Fruit fly (Drosophila melanogaster): ENCODE measurements around the gene CG45101.
A peak's percentile ranks its signal among the peaks of the same experiment; 100 is the strongest.

Gene CG45101

DNA sequence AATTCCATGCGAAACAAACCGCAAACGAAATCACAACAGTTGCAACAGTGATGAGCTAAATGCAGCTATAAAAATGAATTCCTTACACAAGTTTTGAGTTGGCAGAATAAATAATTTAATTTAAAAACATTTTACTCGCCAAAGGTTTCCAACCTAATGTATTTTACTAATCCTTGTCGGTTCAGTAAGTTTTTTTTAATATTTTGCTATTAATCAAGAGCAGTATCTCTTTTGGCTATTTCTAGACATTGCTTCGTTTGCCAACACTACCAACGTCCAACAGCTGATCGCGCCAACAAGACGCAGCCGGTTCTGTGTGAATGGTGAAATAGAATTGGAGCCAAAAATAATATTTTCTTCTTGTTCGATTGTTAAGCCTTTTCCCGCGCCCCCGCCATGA is at the start of gene CG45101, which contains the start of the genes CG32075 and SuUR (continued):
- peak; percentile 73 for TF ChIP-seq CG11902 (GFP tag; optimal IDR thresholded peaks at IDR 0.05)
- peak; percentile 75 for TF ChIP-seq CG15336 (GFP tag; IDR thresholded peaks at IDR 0.05)
- no peak for TF ChIP-seq CG9139 (GFP tag; optimal IDR thresholded peaks at IDR 0.05)
- peak; percentile 60; the same call in 2 of the 3 replicates for TF ChIP-seq CG8119 (GFP tag; IDR thresholded peaks at IDR 0.05)
- TF ChIP-seq CG11762 (GFP tag; optimal IDR thresholded peaks at IDR 0.05; ENCODE audit: insufficient read depth) = peak; percentile 66
- TF ChIP-seq net (GFP tag; optimal IDR thresholded peaks at IDR 0.05) = peak; percentile 73
- TF ChIP-seq Gug (GFP tag; IDR thresholded peaks at IDR 0.05) = peak; percentile 79
- TF ChIP-seq CG6792 (GFP tag; optimal IDR thresholded peaks at IDR 0.05) = peak; percentile 80

DNA sequence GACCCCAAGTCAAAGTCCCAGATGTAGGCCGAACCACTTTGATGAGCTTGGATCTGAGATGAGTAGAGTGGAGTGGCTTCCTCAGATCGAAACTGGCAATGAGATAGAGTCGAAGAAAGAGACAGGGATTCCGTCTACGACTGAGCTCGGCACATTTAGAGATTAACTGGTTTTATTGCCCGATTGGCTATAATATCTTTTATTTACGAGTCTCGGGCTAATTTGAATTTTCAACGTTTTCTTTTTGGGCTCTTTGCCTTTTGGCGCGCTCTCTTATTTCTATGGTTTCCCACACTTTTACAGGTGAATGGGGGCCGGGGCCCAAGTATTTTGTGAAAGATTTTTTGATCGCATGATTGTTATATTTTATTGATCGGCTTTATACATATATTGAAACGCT is 49.6 kb upstream of the CG45101 start:
- TF ChIP-seq CG9139 (GFP tag; optimal IDR thresholded peaks at IDR 0.05) = no peak
- TF ChIP-seq Eip75B (GFP tag; optimal IDR thresholded peaks at IDR 0.05) = no peak
- no peak for TF ChIP-seq vri (GFP tag; optimal IDR thresholded peaks at IDR 0.05)
- no peak for TF ChIP-seq CG7368 (GFP tag; optimal IDR thresholded peaks at IDR 0.05)
- TF ChIP-seq net (GFP tag; optimal IDR thresholded peaks at IDR 0.05) = no peak
- TF ChIP-seq CG10669 (GFP tag; optimal IDR thresholded peaks at IDR 0.05) = no peak
- no peak for TF ChIP-seq Eip93F (GFP tag; optimal IDR thresholded peaks at IDR 0.05)

DNA sequence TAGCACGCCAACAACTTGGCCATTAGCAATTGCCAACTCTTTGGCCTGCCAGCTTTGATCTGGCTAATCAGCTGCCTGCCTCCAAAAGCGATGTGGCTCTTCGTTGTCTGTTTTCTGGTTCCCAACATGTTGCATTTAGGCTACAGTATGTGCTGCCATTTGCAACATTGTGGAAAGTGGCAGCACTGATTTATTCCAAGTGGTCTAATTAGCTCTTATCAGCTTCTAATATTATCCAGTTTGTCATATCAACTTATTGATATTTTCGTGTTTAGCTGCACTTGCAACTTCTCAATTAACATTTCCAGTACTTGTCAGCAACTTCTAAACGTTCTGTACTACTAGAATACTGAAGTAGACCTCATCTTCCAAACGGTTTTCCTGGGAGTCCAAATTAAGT is 44.7 kb upstream of the CG45101 start:
- TF ChIP-seq Eip78C (GFP tag) (no peak), lz (GFP tag; optimal IDR thresholded peaks at IDR 0.05) (no peak), CG15336 (GFP tag; IDR thresholded peaks at IDR 0.05) (no peak), CG16779 (tag; optimal IDR thresholded peaks at IDR 0.05) (no peak), CG10669 (GFP tag; optimal IDR thresholded peaks at IDR 0.05) (no peak), fd85E (GFP tag; optimal IDR thresholded peaks at IDR 0.05) (no peak), CG32006 (GFP tag; optimal IDR thresholded peaks at IDR 0.05) (no peak), net (GFP tag; optimal IDR thresholded peaks at IDR 0.05) (no peak), CG6808 (GFP tag; optimal IDR thresholded peaks at IDR 0.05) (no peak), Blimp-1 (GFP tag; optimal IDR thresholded peaks at IDR 0.05) (no peak)

dm6 chr3L:11021958-11022357 is 42.8 kb upstream of the CG45101 start:
- TF ChIP-seq CG6808 (GFP tag; optimal IDR thresholded peaks at IDR 0.05) (peak; percentile 32), CG8632 (GFP tag; optimal IDR thresholded peaks at IDR 0.05) (no peak), CG6854 (GFP tag; optimal IDR thresholded peaks at IDR 0.05) (peak; percentile 30), Eip93F (GFP tag; optimal IDR thresholded peaks at IDR 0.05) (no peak), CG9139 (GFP tag; optimal IDR thresholded peaks at IDR 0.05) (no peak), CG6276 (GFP tag; optimal IDR thresholded peaks at IDR 0.05) (no peak), svp (GFP tag) (peak; percentile 28), Eip78C (GFP tag) (no peak), Met (GFP tag; optimal IDR thresholded peaks at IDR 0.05) (no peak), pdm3 (GFP tag; optimal IDR thresholded peaks at IDR 0.05) (no peak), CG4318 (GFP tag; optimal IDR thresholded peaks at IDR 0.05) (no peak), CG8119 (GFP tag; IDR thresholded peaks at IDR 0.05) (no peak), fd59A (GFP tag; optimal IDR thresholded peaks at IDR 0.05) (no peak), lz (GFP tag; optimal IDR thresholded peaks at IDR 0.05) (no peak), cyc (GFP tag; optimal IDR thresholded peaks at IDR 0.05) (no peak), spab (GFP tag; optimal IDR thresholded peaks at IDR 0.05) (no peak), Hr4 (GFP tag; optimal IDR thresholded peaks at IDR 0.05) (no peak), CG10669 (GFP tag; optimal IDR thresholded peaks at IDR 0.05) (no peak), CG1621 (tag; optimal IDR thresholded peaks at IDR 0.05) (no peak), Hr38 (GFP tag; optimal IDR thresholded peaks at IDR 0.05) (no peak), Sox15 (GFP tag; optimal IDR thresholded peaks at IDR 0.05) (no peak), CG6163 (GFP tag; IDR thresholded peaks at IDR 0.05) (no peak), eg (GFP tag; IDR thresholded peaks at IDR 0.05) (0 out of 3 replicates have a peak, but pooled peaks have one; percentile 3), CG15336 (GFP tag; IDR thresholded peaks at IDR 0.05) (no peak; the same call in 1 of the 2 replicates), topi (GFP tag; optimal IDR thresholded peaks at IDR 0.05) (no peak), ss (GFP tag; optimal IDR thresholded peaks at IDR 0.05) (peak in 1 of 2 experiments; percentile 34), Gug (GFP tag; IDR thresholded peaks at IDR 0.05) (no peak), salr (GFP tag; optimal IDR thresholded peaks at IDR 0.05) (no peak), Ets96B (tag; optimal IDR thresholded peaks at IDR 0.05) (no peak), dsx (GFP tag; optimal IDR thresholded peaks at IDR 0.05; ENCODE audit: poor library complexity, severe bottlenecking) (peak; percentile 39)

Measured in whole organism, prepupa.